Fruit fly (Drosophila melanogaster): ENCODE measurements around the gene Cyp4d2.

Cyp4d2 gene

dm6 chrX:2219899-2220298 lies 44.1 kb downstream of the Cyp4d2 start (continued):
- TF ChIP-seq CG16863 (GFP tag; optimal IDR thresholded peaks at IDR 0.05) (peak; percentile 5), CG5245 (GFP tag; optimal IDR thresholded peaks at IDR 0.05) (no peak), Dfd (GFP tag; optimal IDR thresholded peaks at IDR 0.05) (no peak), Blimp-1 (GFP tag; optimal IDR thresholded peaks at IDR 0.05) (peak; percentile 42), ttk (GFP tag; IDR thresholded peaks at IDR 0.05) (0 out of 2 replicates have a peak, but pooled peaks have one; percentile 7), Meics (GFP tag; optimal IDR thresholded peaks at IDR 0.05) (no peak), sens-2 (GFP tag; IDR thresholded peaks at IDR 0.05) (no peak), btn (GFP tag; optimal IDR thresholded peaks at IDR 0.05) (no peak), emc (GFP tag; optimal IDR thresholded peaks at IDR 0.05) (no peak), dimm (GFP tag; IDR thresholded peaks at IDR 0.05) (no peak), Myb (GFP tag; optimal IDR thresholded peaks at IDR 0.05) (no peak), CG8924 (tag; optimal IDR thresholded peaks at IDR 0.05) (no peak), HmgD (GFP tag; optimal IDR thresholded peaks at IDR 0.05) (no peak), nau (GFP tag; optimal IDR thresholded peaks at IDR 0.05) (no peak), lab (GFP tag; optimal IDR thresholded peaks at IDR 0.05) (no peak), CG4707 (GFP tag; optimal IDR thresholded peaks at IDR 0.05) (no peak), ham (GFP tag; IDR thresholded peaks at IDR 0.05) (no peak), CG17328 (GFP tag; IDR thresholded peaks at IDR 0.05) (0 out of 2 replicates have a peak, but pooled peaks have one; percentile 21), CG15696 (tag; optimal IDR thresholded peaks at IDR 0.05) (no peak), CG34376 (GFP tag; optimal IDR thresholded peaks at IDR 0.05) (no peak), B-H2 (GFP tag; optimal IDR thresholded peaks at IDR 0.05) (no peak), croc (GFP tag; conservative IDR thresholded peaks at IDR 0.05) (no peak), CG18476 (GFP tag; optimal IDR thresholded peaks at IDR 0.05) (no peak), BEAF-32 (GFP tag; optimal IDR thresholded peaks at IDR 0.05) (no peak), esg (GFP tag; conservative IDR thresholded peaks at IDR 0.05) (no peak), pita (GFP tag; optimal IDR thresholded peaks at IDR 0.05) (no peak), CG6813 (GFP tag; optimal IDR thresholded peaks at IDR 0.05) (no peak), Gsc (GFP tag; IDR thresholded peaks at IDR 0.05) (no peak), CG14050 (GFP tag; IDR thresholded peaks at IDR 0.05) (no peak), CG10543 (GFP tag; optimal IDR thresholded peaks at IDR 0.05) (no peak), Sry-δ (GFP tag; optimal IDR thresholded peaks at IDR 0.05) (no peak), CG6175 (GFP tag; IDR thresholded peaks at IDR 0.05) (no peak), BtbVII (GFP tag; optimal IDR thresholded peaks at IDR 0.05) (no peak), phol (tag; optimal IDR thresholded peaks at IDR 0.05) (peak; percentile 33), Hey (tag; optimal IDR thresholded peaks at IDR 0.05) (no peak), CG8290 (GFP tag; optimal IDR thresholded peaks at IDR 0.05) (no peak), CG8290 (tag; optimal IDR thresholded peaks at IDR 0.05) (no peak), CG2116 (GFP tag; optimal IDR thresholded peaks at IDR 0.05) (no peak), lilli (GFP tag; optimal IDR thresholded peaks at IDR 0.05) (no peak), zfh1 (GFP tag; IDR thresholded peaks at IDR 0.05) (no peak)

- TF ChIP-seq gem (tag; optimal IDR thresholded peaks at IDR 0.05) (no peak), CG18599 (GFP tag; optimal IDR thresholded peaks at IDR 0.05) (no peak), zen (tag; optimal IDR thresholded peaks at IDR 0.05) (peak; percentile 18), insv (GFP tag; optimal IDR thresholded peaks at IDR 0.05) (peak; percentile 57 to 95), CG9797 (GFP tag; optimal IDR thresholded peaks at IDR 0.05) (no peak), lov (optimal IDR thresholded peaks at IDR 0.05) (no peak), lov (GFP tag; IDR thresholded peaks at IDR 0.05) (no peak), CG11560 (tag; IDR thresholded peaks at IDR 0.05) (no peak), usp (GFP tag; optimal IDR thresholded peaks at IDR 0.05) (no peak), lilli (GFP tag; optimal IDR thresholded peaks at IDR 0.05) (no peak), BtbVII (GFP tag; optimal IDR thresholded peaks at IDR 0.05) (no peak), CG3726 (GFP tag; IDR thresholded peaks at IDR 0.05) (no peak), Fer2 (tag; optimal IDR thresholded peaks at IDR 0.05) (no peak), CG3407 (GFP tag; optimal IDR thresholded peaks at IDR 0.05) (no peak), C15 (GFP tag; IDR thresholded peaks at IDR 0.05) (no peak), onecut (GFP tag; IDR thresholded peaks at IDR 0.05) (no peak), Mrtf (GFP tag; IDR thresholded peaks at IDR 0.05) (no peak)
These were observed 45.8 kb downstream of the Cyp4d2 start for dm6 chrX:2221598-2221997.

Measured in whole organism, embryonic.